Worm (Caenorhabditis elegans) whole organism, early embryonic: ENCODE results near the gene sec-31.
"Not testable (repeated sequence)": the region's sequence is repeated elsewhere in the genome, so short reads cannot be mapped to it uniquely, and the experiment has no call there.

ENCODE experiments used
- aly-1 ChIP-seq: sonication (generic microtip); optimal IDR thresholded peaks from 2 replicates; lab custom pipeline; 2016; ENCODE audit warnings: missing genetic modification characterization, missing compliant biosample characterization
- ama-1 ChIP-seq: fragments of 150-350 bp; optimal IDR thresholded peaks from 2 replicates; lab custom pipeline; 2014

DNA sequence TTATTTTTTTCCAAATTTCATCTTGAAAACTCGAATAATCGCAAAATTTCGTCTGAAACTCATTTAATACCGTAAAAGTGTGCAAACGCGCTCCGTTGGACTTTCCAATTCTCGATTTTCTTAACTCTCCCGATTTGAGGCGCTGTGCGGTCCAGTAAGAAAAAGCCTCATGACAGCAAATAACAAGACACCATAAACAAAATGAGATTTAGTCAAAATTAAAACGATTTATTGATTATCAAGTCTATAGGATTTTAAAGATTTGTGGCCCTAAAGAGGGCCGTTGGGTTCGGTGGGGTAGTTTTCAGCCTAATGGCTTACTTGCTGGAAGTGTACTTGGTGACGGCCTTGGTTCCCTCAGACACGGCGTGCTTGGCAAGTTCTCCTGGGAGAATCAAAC is 28.5 kb upstream of the sec-31 start:
- TF ChIP-seq ama-1; aly-1 (tag; lab: Kevin White, UChicago): not testable (repeated sequence)
